Fruit fly (Drosophila melanogaster) whole organism, pupa: ENCODE measurements around the gene RIOK2.

ENCODE experiments used
- CG10348 ChIP-seq: fragments of 200-800 bp; sonication (Bioruptor generic); IDR thresholded peaks from 2 replicates; pipeline ENCODE4 v1.3.6; 2022; ENCODE audit warnings: missing biosample characterization, missing genetic modification characterization
- CG13204 ChIP-seq: fragments of 200-800 bp; sonication (Bioruptor generic); optimal IDR thresholded peaks from 2 replicates; lab custom pipeline; 2018; ENCODE audit warnings: missing biosample characterization, mild to moderate bottlenecking, missing genetic modification characterization, moderate library complexity
- CG15710 ChIP-seq: fragments of 200-800 bp; sonication (Bioruptor generic); optimal IDR thresholded peaks from 2 replicates; lab custom pipeline; 2018; ENCODE audit warnings: missing biosample characterization, mild to moderate bottlenecking, missing genetic modification characterization, moderate library complexity
- CG32121 ChIP-seq: fragments of 200-800 bp; sonication (Bioruptor generic); IDR thresholded peaks from 2 replicates; pipeline ENCODE4 v1.3.6; 2022; ENCODE audit warnings: missing biosample characterization, missing genetic modification characterization
- CG9948 ChIP-seq: fragments of 200-800 bp; sonication (Bioruptor generic); optimal IDR thresholded peaks from 2 replicates; lab custom pipeline; 2018; ENCODE audit warnings: missing biosample characterization, mild to moderate bottlenecking, missing genetic modification characterization, moderate library complexity
- rn ChIP-seq: fragments of 200-800 bp; sonication (Bioruptor generic); IDR thresholded peaks from 2 replicates; pipeline ENCODE4 v1.3.6; 2022; ENCODE audit warnings: missing biosample characterization, missing genetic modification characterization

dm6 chr3R:25295320-25296020, 29.8 kb downstream of the RIOK2 start, which contains the start of gene CG31102:
- TF ChIP-seq CG15710 (tag; lab: Kevin White, UChicago) (no peak), rn (GFP tag; lab: Robert Waterston, UW) (no peak), CG13204 (GFP tag; lab: Kevin White, UChicago) (no peak), CG10348 (GFP tag; lab: Robert Waterston, UW) (no peak), CG32121 (peak; percentile 43; the same call in 1 of the 2 replicates), CG9948 (tag; lab: Kevin White, UChicago) (no peak)
